Worm (Caenorhabditis elegans) whole organism, L4 larva: ENCODE measurements around the gene wdfy-2.

ENCODE experiments used
- D1046.2 ChIP-seq: fragments of 200-800 bp; sonication (Bioruptor generic); IDR thresholded peaks from 2 replicates; pipeline ENCODE4 v1.3.6; 2022; ENCODE audit warnings: missing genetic modification characterization, missing compliant biosample characterization
- R02D3.7 ChIP-seq: fragments of 150-350 bp; sonication (generic microtip); optimal IDR thresholded peaks from 3 replicates; lab custom pipeline; 2014; ENCODE audit warnings: missing biosample characterization, missing genetic modification characterization
- T20F7.1 ChIP-seq: fragments of 200-800 bp; sonication (Bioruptor generic); optimal IDR thresholded peaks from 2 replicates; lab custom pipeline; 2018; ENCODE audit warnings: mild to moderate bottlenecking, missing genetic modification characterization, missing compliant biosample characterization
- T26A8.4 ChIP-seq: fragments of 200-800 bp; sonication (Bioruptor generic); IDR thresholded peaks from 2 replicates; pipeline ENCODE4 v1.3.6; 2022; ENCODE audit warnings: missing genetic modification characterization, missing compliant biosample characterization
- Y48G9A.11 ChIP-seq: fragments of 200-800 bp; sonication (Bioruptor generic); IDR thresholded peaks from 2 replicates; pipeline ENCODE4 v1.3.6; 2022; ENCODE audit warnings: missing genetic modification reagents, missing genetic modification characterization, missing compliant biosample characterization
- Y75B8A.6 ChIP-seq: fragments of 200-800 bp; sonication (Bioruptor generic); IDR thresholded peaks from 2 replicates; pipeline ENCODE4 v1.3.6; 2022; ENCODE audit warnings: missing genetic modification reagents, missing genetic modification characterization, missing compliant biosample characterization
- ZK337.2 ChIP-seq: fragments of 200-800 bp; sonication (Bioruptor generic); IDR thresholded peaks from 2 replicates; pipeline ENCODE4 v1.3.6; 2022; ENCODE audit warnings: missing genetic modification reagents, missing genetic modification characterization, missing compliant biosample characterization
- arid-1 ChIP-seq: fragments of 200-800 bp; sonication (Bioruptor generic); conservative IDR thresholded peaks from 2 replicates; pipeline ENCODE4 v1.3.6; 2022; ENCODE audit warnings: missing genetic modification reagents, missing genetic modification characterization, missing compliant biosample characterization
- ceh-20 ChIP-seq: fragments of 200-800 bp; sonication (Bioruptor generic); IDR thresholded peaks from 2 replicates; pipeline ENCODE4 v1.3.6; 2022; ENCODE audit warnings: missing genetic modification reagents, missing genetic modification characterization, missing compliant biosample characterization
- ceh-32 ChIP-seq: sonication (generic microtip); optimal IDR thresholded peaks from 2 replicates; lab custom pipeline; 2016; ENCODE audit warnings: mild to moderate bottlenecking, missing genetic modification characterization, missing compliant biosample characterization; ENCODE audit not compliant: poor library complexity
- daf-16 ChIP-seq, 3 experiments: sonication (generic microtip); optimal IDR thresholded peaks; 2 replicates each; lab custom pipeline; 2016 to 2017; ENCODE audit warnings: missing genetic modification characterization in 3 of 3, missing genetic modification reagents in 3 of 3, mild to moderate bottlenecking in 2 of 3, missing compliant biosample characterization in 2 of 3, missing biosample characterization in 1 of 3, moderate library complexity in 1 of 3
- daf-8 ChIP-seq: fragments of 200-800 bp; sonication (Bioruptor generic); IDR thresholded peaks from 2 replicates; pipeline ENCODE4 v1.3.6; 2022; ENCODE audit warnings: missing genetic modification characterization, missing compliant biosample characterization
- dmd-6 ChIP-seq: fragments of 200-800 bp; sonication (Bioruptor generic); IDR thresholded peaks from 2 replicates; pipeline ENCODE4 v1.3.6; 2022; ENCODE audit warnings: missing genetic modification reagents, missing genetic modification characterization, missing compliant biosample characterization
- dpl-1 ChIP-seq: fragments of 150-350 bp; optimal IDR thresholded peaks from 2 replicates; lab custom pipeline; 2014; ENCODE audit warnings: missing biosample characterization, missing genetic modification reagents, missing genetic modification characterization
- egl-43 ChIP-seq: fragments of 200-800 bp; sonication (Bioruptor generic); IDR thresholded peaks from 2 replicates; pipeline ENCODE4 v1.3.6; 2022; ENCODE audit warnings: missing genetic modification reagents, missing genetic modification characterization, missing compliant biosample characterization
- hif-1 ChIP-seq, 2 experiments: sonication (generic microtip); optimal IDR thresholded peaks; 2 replicates each; lab custom pipeline; 2016 to 2017; ENCODE audit warnings: missing compliant biosample characterization in 2 of 2, missing genetic modification characterization in 2 of 2, missing genetic modification reagents in 2 of 2, missing genotype in 2 of 2, mild to moderate bottlenecking in 1 of 2
- hlh-11 ChIP-seq: fragments of 200-800 bp; sonication (Bioruptor generic); optimal IDR thresholded peaks from 2 replicates; lab custom pipeline; 2018; ENCODE audit warnings: mild to moderate bottlenecking, missing genetic modification characterization, missing compliant biosample characterization
- hlh-30 ChIP-seq: sonication (generic microtip); optimal IDR thresholded peaks from 2 replicates; lab custom pipeline; 2017; ENCODE audit warnings: antibody characterized with exemption, mild to moderate bottlenecking, missing genetic modification characterization, missing compliant biosample characterization; ENCODE audit not compliant: insufficient read depth
- hmg-1.1 ChIP-seq: fragments of 200-800 bp; sonication (Bioruptor generic); IDR thresholded peaks from 2 replicates; pipeline ENCODE4 v1.3.6; 2022; ENCODE audit warnings: missing genetic modification reagents, missing genetic modification characterization, missing compliant biosample characterization
- lin-38 ChIP-seq: fragments of 200-800 bp; sonication (Bioruptor generic); IDR thresholded peaks from 2 replicates; pipeline ENCODE4 v1.3.6; 2022; ENCODE audit warnings: missing genetic modification reagents, missing genetic modification characterization, missing compliant biosample characterization
- lin-39 ChIP-seq: fragments of 150-350 bp; optimal IDR thresholded peaks from 2 replicates; lab custom pipeline; 2014; ENCODE audit warnings: missing biosample characterization, missing genetic modification reagents, missing genetic modification characterization
- lsy-2 ChIP-seq, 2 experiments: fragments of 150-350 bp in 1 of 2; sonication (generic microtip) in 1 of 2; optimal IDR thresholded peaks; 2 replicates each; lab custom pipeline; 2014 to 2017; ENCODE audit warnings: missing biosample characterization in 2 of 2, missing genetic modification characterization in 2 of 2
- madf-5 ChIP-seq, 2 experiments: fragments of 200-800 bp; sonication (Bioruptor generic); IDR thresholded peaks; 2 replicates each; pipeline ENCODE4 v1.3.6; 2022; ENCODE audit warnings: missing compliant biosample characterization in 2 of 2, missing genetic modification characterization in 2 of 2
- mdl-1 ChIP-seq, 2 experiments: fragments of 150-350 bp in 1 of 2; sonication (generic microtip) in 1 of 2; optimal IDR thresholded peaks; 2 replicates each; lab custom pipeline; 2014 to 2017; ENCODE audit warnings: missing biosample characterization in 2 of 2, missing genetic modification characterization in 2 of 2
- mep-1 ChIP-seq: fragments of 150-350 bp; sonication (generic microtip); optimal IDR thresholded peaks from 3 replicates; lab custom pipeline; 2014; ENCODE audit warnings: missing biosample characterization, missing genetic modification characterization
- mxl-2 ChIP-seq: fragments of 200-800 bp; sonication (Bioruptor generic); conservative IDR thresholded peaks from 2 replicates; pipeline ENCODE4 v1.3.6; 2022; ENCODE audit warnings: missing genetic modification reagents, missing genetic modification characterization, missing compliant biosample characterization
- mxl-3 ChIP-seq: fragments of 200-800 bp; sonication (Bioruptor generic); optimal IDR thresholded peaks from 2 replicates; lab custom pipeline; 2018; ENCODE audit warnings: mild to moderate bottlenecking, missing genetic modification characterization, missing compliant biosample characterization
- nhr-10 ChIP-seq: fragments of 150-350 bp; optimal IDR thresholded peaks from 2 replicates; lab custom pipeline; 2014; ENCODE audit warnings: missing biosample characterization, missing genetic modification characterization
- nhr-25 ChIP-seq: sonication (generic microtip); optimal IDR thresholded peaks from 2 replicates; lab custom pipeline; 2017; ENCODE audit warnings: missing genetic modification characterization, mild to moderate bottlenecking, missing compliant biosample characterization, antibody characterized with exemption, moderate library complexity, borderline replicate concordance; ENCODE audit not compliant: insufficient read depth
- nhr-28 ChIP-seq: fragments of 150-350 bp; optimal IDR thresholded peaks from 2 replicates; lab custom pipeline; 2014; ENCODE audit warnings: missing biosample characterization, missing genetic modification characterization
- nhr-77 ChIP-seq: fragments of 150-350 bp; optimal IDR thresholded peaks from 2 replicates; lab custom pipeline; 2014; ENCODE audit warnings: missing biosample characterization, missing genetic modification characterization
- pha-4 ChIP-seq, 2 experiments: fragments of 150-350 bp in 1 of 2; fragments of 200-800 bp in 1 of 2; sonication (Bioruptor generic) in 1 of 2; IDR thresholded peaks in 1 of 2; optimal IDR thresholded peaks in 1 of 2; 2 replicates each; pipeline versions ENCODE4 v1.3.6 to Lab custom; 2014 to 2022; ENCODE audit warnings: missing genetic modification characterization in 2 of 2, missing genetic modification reagents in 2 of 2, missing biosample characterization in 1 of 2, missing compliant biosample characterization in 1 of 2
- skn-1 ChIP-seq: fragments of 150-350 bp; optimal IDR thresholded peaks from 2 replicates; lab custom pipeline; 2014; ENCODE audit warnings: missing biosample characterization, missing genetic modification characterization
- unc-130 ChIP-seq: sonication (generic microtip); optimal IDR thresholded peaks from 2 replicates; lab custom pipeline; 2016; ENCODE audit warnings: missing genetic modification reagents, missing genetic modification characterization, missing compliant biosample characterization
- unc-62 ChIP-seq, 3 experiments: fragments of 150-350 bp in 1 of 3; sonication (generic microtip); optimal IDR thresholded peaks in 2 of 3; peaks in 1 of 3; 1 replicate in 1 of 3; 2 replicates in 2 of 3; lab custom pipeline; 2014 to 2017; ENCODE audit warnings: missing biosample characterization in 3 of 3, missing genetic modification characterization in 3 of 3, missing genetic modification reagents in 3 of 3, missing genotype in 1 of 3
- vab-7 ChIP-seq: fragments of 200-800 bp; sonication (Bioruptor generic); IDR thresholded peaks from 2 replicates; pipeline ENCODE4 v1.3.6; 2022; ENCODE audit warnings: missing genetic modification reagents, missing genetic modification characterization, missing compliant biosample characterization
- zag-1 ChIP-seq: fragments of 150-350 bp; optimal IDR thresholded peaks from 2 replicates; lab custom pipeline; 2014; ENCODE audit warnings: missing biosample characterization, missing genetic modification characterization
- zfp-3 ChIP-seq: fragments of 200-800 bp; sonication (Bioruptor generic); conservative IDR thresholded peaks from 2 replicates; pipeline ENCODE4 v1.3.6; 2022; ENCODE audit warnings: missing genetic modification reagents, missing genetic modification characterization, missing compliant biosample characterization
- ztf-7 ChIP-seq: fragments of 150-350 bp; optimal IDR thresholded peaks from 2 replicates; lab custom pipeline; 2014; ENCODE audit warnings: missing biosample characterization, missing genetic modification characterization

The wdfy-2 gene

DNA sequence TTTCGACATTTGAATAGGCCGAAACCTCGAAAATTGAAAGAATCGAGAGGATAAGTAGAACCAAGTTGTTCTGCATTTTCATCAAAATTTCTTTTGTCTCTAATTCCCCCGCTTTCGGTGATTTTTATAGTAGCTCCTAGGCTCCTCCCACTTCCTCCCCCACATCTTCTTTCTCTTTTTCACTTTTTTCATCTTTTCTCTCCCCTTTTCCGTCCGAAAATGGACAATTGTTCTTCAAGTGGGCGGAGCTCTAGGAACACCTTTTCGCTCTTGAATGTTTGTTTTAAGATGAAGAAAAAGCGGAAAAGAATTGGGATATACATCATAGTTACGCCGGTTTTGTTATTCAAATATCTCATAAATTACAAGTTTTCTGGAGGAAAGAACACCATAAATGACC, 26.8 kb downstream of the wdfy-2 start, which contains the start of gene F42A8.1 (continued):
- TF ChIP-seq ceh-32 (tag; lab: Kevin White, UChicago) = no peak
- TF ChIP-seq, all 104 proteins: peak for 0

DNA sequence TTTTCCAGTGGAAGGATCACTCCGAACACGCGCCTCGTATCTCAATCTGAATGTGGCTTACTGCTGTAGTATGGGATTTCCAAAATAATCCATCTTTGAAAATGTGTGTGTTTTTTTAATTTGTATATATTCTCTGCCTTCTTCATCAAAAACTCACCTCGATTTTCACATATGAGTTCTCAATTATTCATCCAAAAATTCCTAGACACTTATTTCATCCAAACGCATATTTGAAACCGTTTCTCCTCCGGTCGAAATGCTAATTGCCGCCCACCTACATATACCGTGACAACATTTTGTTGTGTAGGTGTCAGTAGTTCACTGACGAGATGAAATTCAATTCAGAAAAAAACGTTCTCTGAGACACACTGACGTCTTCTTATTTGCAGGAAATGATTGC, 27.8 kb downstream of the wdfy-2 start:
- TF ChIP-seq unc-62 (GFP tag; optimal IDR thresholded peaks at IDR 0.05 in 1 of 2; lab: Kevin White, UChicago) (peak in 1 of 2 experiments; percentile 96), unc-62 (tag; optimal IDR thresholded peaks at IDR 0.05; lab: Kevin White, UChicago) (no peak), mxl-2 (GFP tag; lab: Robert Waterston, UW) (no peak), nhr-28 (tag; lab: Kevin White, UChicago) (no peak)

DNA sequence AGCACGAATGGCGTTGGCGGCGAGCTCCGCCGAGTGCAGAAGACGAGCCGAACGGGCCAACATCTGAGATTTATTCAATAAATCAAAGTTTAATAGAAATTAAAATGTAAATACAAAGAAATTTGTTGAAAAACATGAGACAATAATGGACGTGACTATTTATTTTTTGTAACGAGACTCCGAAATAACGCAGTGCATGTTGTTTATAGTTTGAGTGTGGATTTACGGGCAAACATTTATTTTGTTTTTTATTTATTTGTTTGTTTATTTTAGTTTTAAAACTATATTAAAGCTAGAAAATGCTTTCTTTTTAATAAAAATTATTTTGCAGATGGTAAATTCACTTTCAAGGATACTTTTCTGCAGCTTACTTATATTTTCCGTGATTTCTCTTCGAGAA, 33.0 kb downstream of the wdfy-2 start, which contains the start of the genes sdhb-1 and cup-15:
TSS of gene sdhb-1 (minus strand) at position 63 of the 400 bp plus-strand sequence.
TSS of gene cup-15 (plus strand) at position 332 of the 400 bp plus-strand sequence.
- TF ChIP-seq mxl-2 (GFP tag; lab: Robert Waterston, UW) (no peak), Y48G9A.11 (GFP tag; lab: Robert Waterston, UW) (peak; percentile 73), T20F7.1 (GFP tag; lab: Kevin White, UChicago) (peak; percentile 91), zag-1 (tag; lab: Kevin White, UChicago) (no peak), ceh-20 (GFP tag; lab: Robert Waterston, UW) (no peak), R02D3.7 (tag; lab: Kevin White, UChicago) (peak; percentile 76), lsy-2 (tag; optimal IDR thresholded peaks at IDR 0.05; lab: Kevin White, UChicago) (peak in 1 of 2 experiments; percentile 41), daf-16 (GFP tag; optimal IDR thresholded peaks at IDR 0.05; lab: Kevin White, UChicago) (no peak), daf-16 (tag; optimal IDR thresholded peaks at IDR 0.05; lab: Kevin White, UChicago) (peak; percentile 27), hlh-30 (tag; lab: Kevin White, UChicago) (peak; percentile 25), hif-1 (tag; optimal IDR thresholded peaks at IDR 0.05; lab: Kevin White, UChicago) (peak in 1 of 2 experiments; percentile 88), nhr-77 (peak; percentile 3)

DNA sequence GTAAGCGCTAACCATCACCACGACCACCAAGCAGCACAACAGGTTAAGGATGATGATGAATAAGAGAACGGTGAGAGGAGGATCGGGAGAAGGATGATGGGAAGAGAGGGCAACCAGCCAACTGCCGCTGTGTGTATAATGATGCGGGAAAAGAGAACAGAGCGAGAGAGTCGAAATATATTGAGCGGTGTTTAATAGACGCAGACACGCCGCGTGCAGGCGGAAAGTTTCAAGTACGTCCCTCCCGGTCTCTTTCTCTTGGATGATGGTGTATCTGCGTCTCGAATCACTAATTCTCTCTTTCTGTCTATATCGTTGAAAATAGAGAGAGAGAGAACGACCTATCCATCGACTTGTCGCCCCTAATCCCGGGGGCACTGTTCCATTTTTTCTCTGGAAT, 37.1 kb downstream of the wdfy-2 start:
- TF ChIP-seq Y75B8A.6 (GFP tag; lab: Robert Waterston, UW) (no peak), ZK337.2 (GFP tag; lab: Robert Waterston, UW) (no peak), ceh-20 (GFP tag; lab: Robert Waterston, UW) (no peak), nhr-28 (tag; lab: Kevin White, UChicago) (peak; percentile 71), D1046.2 (GFP tag; lab: Robert Waterston, UW) (no peak), egl-43 (GFP tag; lab: Robert Waterston, UW) (peak; percentile 53; the same call in 1 of the 2 replicates), nhr-25 (tag; lab: Kevin White, UChicago) (peak; percentile 21), dmd-6 (GFP tag; lab: Robert Waterston, UW) (peak; percentile 28; the same call in 1 of the 2 replicates), mxl-3 (peak; percentile 90), T26A8.4 (GFP tag; lab: Robert Waterston, UW) (0 out of 2 replicates have a peak, but pooled peaks have one; percentile 30), dpl-1 (peak; percentile 19), lsy-2 (tag; optimal IDR thresholded peaks at IDR 0.05; lab: Kevin White, UChicago) (peak in 1 of 2 experiments; percentile 47), hlh-11 (tag; lab: Kevin White, UChicago) (peak; percentile 76), nhr-10 (tag; lab: Kevin White, UChicago) (no peak), daf-8 (GFP tag; lab: Robert Waterston, UW) (no peak), ztf-7 (tag; lab: Kevin White, UChicago) (peak; percentile 1), lin-39 (no peak), mep-1 (tag; lab: Kevin White, UChicago) (peak; percentile 67), madf-5 (GFP tag; IDR thresholded peaks at IDR 0.05; lab: Robert Waterston, UW) (no peak), vab-7 (GFP tag; lab: Robert Waterston, UW) (no peak), mdl-1 (tag; optimal IDR thresholded peaks at IDR 0.05; lab: Kevin White, UChicago) (peak in 1 of 2 experiments; percentile 72), arid-1 (GFP tag; lab: Robert Waterston, UW) (no peak), R02D3.7 (tag; lab: Kevin White, UChicago) (no peak), hlh-30 (tag; lab: Kevin White, UChicago) (peak; percentile 57), skn-1 (tag; lab: Kevin White, UChicago) (no peak), lin-38 (GFP tag; lab: Robert Waterston, UW) (peak; percentile 35; the same call in 1 of the 2 replicates), mxl-2 (GFP tag; lab: Robert Waterston, UW) (no peak), pha-4 (GFP tag; IDR thresholded peaks at IDR 0.05; lab: Robert Waterston, UW) (0 out of 2 replicates have a peak, but pooled peaks have one; percentile 30), pha-4 (tag; optimal IDR thresholded peaks at IDR 0.05; lab: Kevin White, UChicago) (no peak), hmg-1.1 (peak; percentile 78), unc-62 (GFP tag; optimal IDR thresholded peaks at IDR 0.05 in 1 of 2; lab: Kevin White, UChicago) (peak in 1 of 2 experiments; percentile 43), unc-62 (tag; optimal IDR thresholded peaks at IDR 0.05; lab: Kevin White, UChicago) (no peak), hif-1 (tag; optimal IDR thresholded peaks at IDR 0.05; lab: Kevin White, UChicago) (peak in 1 of 2 experiments; percentile 56), unc-130 (GFP tag; lab: Kevin White, UChicago) (no peak), zfp-3 (GFP tag; lab: Robert Waterston, UW) (no peak)
